Fruit fly (Drosophila melanogaster): ENCODE data around the gene CG6834.

dm6 chr3R:11670888-11671287 lies 17.0 kb downstream of the CG6834 start:
- TF ChIP-seq CG8478 (optimal IDR thresholded peaks at IDR 0.05) (no peak), CTCF (optimal IDR thresholded peaks at IDR 0.05) (no peak)

All from S2 (cell line).